Worm (Caenorhabditis elegans): ENCODE measurements around the gene dot-1.3.

The dot-1.3 gene

ce11 chrX:12285496-12285895 lies 17.2 kb downstream of the dot-1.3 start, which contains the start of gene lips-2:
lips-2 (plus strand) TSS chrX:12285796.
- TF ChIP-seq elt-1 (tag; optimal IDR thresholded peaks at IDR 0.05; ENCODE audit: borderline replicate concordance, insufficient read depth) (no peak), pha-4 (tag; optimal IDR thresholded peaks at IDR 0.05) (no peak), ceh-43 (GFP tag; optimal IDR thresholded peaks at IDR 0.05) (no peak), mep-1 (tag; optimal IDR thresholded peaks at IDR 0.05) (no peak), zip-8 (tag; optimal IDR thresholded peaks at IDR 0.05) (no peak), ztf-11 (tag; optimal IDR thresholded peaks at IDR 0.05) (no peak), sptf-1 (tag; optimal IDR thresholded peaks at IDR 0.05) (no peak), flh-1 (GFP tag; optimal IDR thresholded peaks at IDR 0.05) (no peak), unc-120 (tag; optimal IDR thresholded peaks at IDR 0.05; ENCODE audit: poor library complexity, severe bottlenecking) (no peak), nhr-76 (tag; optimal IDR thresholded peaks at IDR 0.05) (no peak), M03D4.4 (tag; optimal IDR thresholded peaks at IDR 0.05) (no peak), mab-5 (tag; optimal IDR thresholded peaks at IDR 0.05) (no peak), nhr-237 (tag; optimal IDR thresholded peaks at IDR 0.05) (no peak), blmp-1 (tag; optimal IDR thresholded peaks at IDR 0.05) (no peak), nhr-12 (tag; optimal IDR thresholded peaks at IDR 0.05) (no peak), cnd-1 (tag; optimal IDR thresholded peaks at IDR 0.05) (no peak), elt-3 (tag; optimal IDR thresholded peaks at IDR 0.05) (no peak), bed-3 (GFP tag; optimal IDR thresholded peaks at IDR 0.05) (no peak), ces-1 (GFP tag; optimal IDR thresholded peaks at IDR 0.05) (no peak), mls-2 (tag; optimal IDR thresholded peaks at IDR 0.05) (no peak)

- TF ChIP-seq bed-3 (GFP tag; optimal IDR thresholded peaks at IDR 0.05) (no peak), ham-2 (GFP tag; optimal IDR thresholded peaks at IDR 0.05) (no peak), unc-120 (tag; optimal IDR thresholded peaks at IDR 0.05; ENCODE audit: poor library complexity, severe bottlenecking) (no peak), ceh-39 (tag; optimal IDR thresholded peaks at IDR 0.05) (no peak), unc-62 (GFP tag; optimal IDR thresholded peaks at IDR 0.05) (no peak), cnd-1 (tag; optimal IDR thresholded peaks at IDR 0.05) (no peak), tbx-8 (GFP tag; optimal IDR thresholded peaks at IDR 0.05) (no peak), sem-2 (GFP tag; optimal IDR thresholded peaks at IDR 0.05) (no peak), nhr-12 (tag; optimal IDR thresholded peaks at IDR 0.05) (no peak), lin-13 (tag; optimal IDR thresholded peaks at IDR 0.05) (no peak), M03D4.4 (tag; optimal IDR thresholded peaks at IDR 0.05) (no peak), zip-8 (tag; optimal IDR thresholded peaks at IDR 0.05) (no peak), ceh-83 (GFP tag; optimal IDR thresholded peaks at IDR 0.05) (no peak), drap-1 (GFP tag; optimal IDR thresholded peaks at IDR 0.05) (no peak), nhr-2 (tag; optimal IDR thresholded peaks at IDR 0.05) (no peak), hlh-1 (tag; optimal IDR thresholded peaks at IDR 0.05) (no peak), elt-1 (tag; optimal IDR thresholded peaks at IDR 0.05; ENCODE audit: borderline replicate concordance, insufficient read depth) (no peak), mab-5 (tag; optimal IDR thresholded peaks at IDR 0.05) (no peak), sptf-1 (tag; optimal IDR thresholded peaks at IDR 0.05) (no peak)
These were observed 18.5 kb downstream of the dot-1.3 start for ce11 chrX:12284161-12284560.

DNA sequence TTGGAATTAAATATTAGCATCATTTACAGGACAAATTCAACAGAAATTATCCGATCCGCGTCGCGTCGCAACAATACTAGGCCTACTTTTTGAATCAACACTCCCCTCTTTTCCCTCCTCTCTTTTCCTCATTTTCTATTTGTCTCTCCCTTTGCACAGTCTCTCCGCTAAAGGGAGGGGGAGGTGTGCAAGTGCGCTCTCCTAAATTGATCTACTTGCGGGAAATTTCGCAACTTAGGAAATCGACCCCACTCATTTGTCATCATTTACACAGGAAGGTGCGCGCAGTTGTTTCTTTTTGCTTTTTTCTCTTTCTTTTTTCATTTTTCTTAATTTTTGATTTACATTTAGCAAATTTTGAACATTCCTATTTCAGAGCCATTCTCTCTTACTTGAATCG lies 19.7 kb downstream of the dot-1.3 start, which contains the start of gene C04B4.2:
C04B4.2 (plus strand) TSS at position 371 of the 400 bp plus-strand sequence.
- TF ChIP-seq elt-3 (tag; optimal IDR thresholded peaks at IDR 0.05), result no peak

DNA sequence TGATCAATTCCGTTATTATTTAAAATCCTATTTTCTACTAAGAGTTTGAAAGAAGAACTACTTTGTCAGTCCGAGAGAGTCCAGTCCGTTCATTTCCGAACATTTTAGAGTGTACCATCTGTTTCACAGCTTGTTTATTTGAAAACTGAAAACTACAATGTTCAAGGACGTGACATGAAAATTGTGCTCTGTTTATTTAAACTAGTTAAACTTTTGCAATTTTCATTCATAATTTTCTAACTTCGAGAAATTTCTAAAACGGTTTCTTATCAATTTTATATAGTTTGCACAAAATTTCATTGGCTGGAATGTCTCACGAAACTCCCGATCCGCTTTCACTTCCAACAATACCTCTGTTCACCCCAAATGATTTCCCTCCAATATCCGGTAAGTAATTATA lies 22.2 kb downstream of the dot-1.3 start, which contains the start of gene C04B4.1:
C04B4.1 (plus strand) TSS at position 301 of the 400 bp plus-strand sequence.
- TF ChIP-seq snpc-4 (tag; optimal IDR thresholded peaks at IDR 0.05) (no peak), sptf-1 (tag; optimal IDR thresholded peaks at IDR 0.05) (no peak), bed-3 (GFP tag; optimal IDR thresholded peaks at IDR 0.05) (no peak), hlh-1 (tag; optimal IDR thresholded peaks at IDR 0.05) (no peak), elt-1 (tag; optimal IDR thresholded peaks at IDR 0.05; ENCODE audit: borderline replicate concordance, insufficient read depth) (no peak), nhr-2 (tag; optimal IDR thresholded peaks at IDR 0.05) (no peak)

ce11 chrX:12275577-12275976 lies 27.1 kb downstream of the dot-1.3 start, which contains the start of gene C04B4.6:
C04B4.6 (minus strand) TSS chrX:12275677.
- TF ChIP-seq unc-62 (GFP tag; optimal IDR thresholded peaks at IDR 0.05) (no peak), ham-2 (GFP tag; optimal IDR thresholded peaks at IDR 0.05) (no peak), sem-2 (GFP tag; optimal IDR thresholded peaks at IDR 0.05) (no peak), nhr-76 (tag; optimal IDR thresholded peaks at IDR 0.05) (no peak), ceh-83 (GFP tag; optimal IDR thresholded peaks at IDR 0.05) (no peak), lsy-2 (tag; optimal IDR thresholded peaks at IDR 0.05) (no peak)
